Worm (Caenorhabditis elegans): Measurements from ENCODE around the gene cyn-11.

ce11 chrII:8742972-8743371, 26.9 kb upstream of the cyn-11 start:
- TF ChIP-seq ref-1 (GFP tag; conservative IDR thresholded peaks at IDR 0.05) = no peak
- TF ChIP-seq T22C8.4 (GFP tag; IDR thresholded peaks at IDR 0.05) = no peak
- TF ChIP-seq med-1 (GFP tag; optimal IDR thresholded peaks at IDR 0.05; ENCODE audit: insufficient read depth) = no peak

Measured in whole organism, midembryonic.